Fruit fly (Drosophila melanogaster) whole organism, embryonic: ENCODE data around the gene dsf.

Source experiments
- Atf6 ChIP-seq: fragments of 200-800 bp; sonication (Bioruptor generic); IDR thresholded peaks from 2 replicates; pipeline ENCODE4 v1.3.6; 2022; ENCODE audit warnings: missing biosample characterization, missing genetic modification characterization
- BEAF-32 ChIP-seq: fragments of 200-800 bp; sonication (Bioruptor generic); optimal IDR thresholded peaks from 3 replicates; lab custom pipeline; 2017; ENCODE audit warnings: missing biosample characterization, missing genetic modification characterization, mild to moderate bottlenecking, moderate library complexity, missing genetic modification reagents
- CG10209 ChIP-seq: fragments of 200-800 bp; sonication (Bioruptor generic); optimal IDR thresholded peaks from 3 replicates; lab custom pipeline; 2017; ENCODE audit warnings: missing biosample characterization, mild to moderate bottlenecking, missing genetic modification characterization, missing genetic modification reagents
- CG12155 ChIP-seq: fragments of 200-800 bp; sonication (Bioruptor generic); optimal IDR thresholded peaks from 3 replicates; lab custom pipeline; 2016; ENCODE audit warnings: missing biosample characterization, missing genetic modification characterization
- CG12659 ChIP-seq: fragments of 200-800 bp; sonication (Bioruptor generic); optimal IDR thresholded peaks from 3 replicates; lab custom pipeline; 2017; ENCODE audit warnings: mild to moderate bottlenecking, missing biosample characterization, missing genetic modification reagents, missing genetic modification characterization
- CG12769 ChIP-seq: fragments of 200-800 bp; sonication (Bioruptor generic); optimal IDR thresholded peaks from 2 replicates; lab custom pipeline; 2019; ENCODE audit warnings: missing biosample characterization, mild to moderate bottlenecking, missing genetic modification characterization, moderate library complexity
- CG13894 ChIP-seq: fragments of 200-800 bp; sonication (Bioruptor generic); optimal IDR thresholded peaks from 3 replicates; lab custom pipeline; 2018; ENCODE audit warnings: missing biosample characterization, mild to moderate bottlenecking, missing genetic modification characterization, moderate library complexity
- CG14441 ChIP-seq: fragments of 200-800 bp; sonication (Bioruptor generic); IDR thresholded peaks from 2 replicates; pipeline ENCODE4 v1.3.6; 2022; ENCODE audit warnings: missing biosample characterization, missing genetic modification characterization
- CG15479 ChIP-seq: fragments of 200-800 bp; sonication (Bioruptor generic); optimal IDR thresholded peaks from 3 replicates; lab custom pipeline; 2019; ENCODE audit warnings: missing biosample characterization, mild to moderate bottlenecking, missing genetic modification characterization, moderate library complexity
- CG17328 ChIP-seq: fragments of 200-800 bp; sonication (Bioruptor generic); IDR thresholded peaks from 2 replicates; pipeline ENCODE4 v1.3.6; 2022; ENCODE audit warnings: missing biosample characterization, missing genetic modification characterization
- CG17385 ChIP-seq: fragments of 200-800 bp; sonication (Bioruptor generic); optimal IDR thresholded peaks from 3 replicates; lab custom pipeline; 2018; ENCODE audit warnings: missing biosample characterization, mild to moderate bottlenecking, missing genetic modification characterization
- CG2712 ChIP-seq: fragments of 200-800 bp; optimal IDR thresholded peaks from 3 replicates; lab custom pipeline; 2019; ENCODE audit warnings: missing biosample characterization, mild to moderate bottlenecking, missing genetic modification characterization, moderate library complexity
- CG34224 ChIP-seq: fragments of 200-800 bp; sonication (Bioruptor generic); IDR thresholded peaks from 3 replicates; pipeline ENCODE4 v1.3.6; 2022; ENCODE audit warnings: missing biosample characterization, missing genetic modification characterization; ENCODE audit not compliant: partially characterized antibody
- CG34376 ChIP-seq: fragments of 200-800 bp; sonication (Bioruptor generic); optimal IDR thresholded peaks from 2 replicates; lab custom pipeline; 2018; ENCODE audit warnings: missing biosample characterization, mild to moderate bottlenecking, missing genetic modification characterization
- CG3847 ChIP-seq: fragments of 200-800 bp; sonication (Bioruptor generic); IDR thresholded peaks from 2 replicates; pipeline ENCODE4 v1.3.6; 2022; ENCODE audit warnings: missing biosample characterization, missing genetic modification characterization
- CG6683 ChIP-seq: fragments of 200-800 bp; sonication (Bioruptor generic); optimal IDR thresholded peaks from 2 replicates; lab custom pipeline; 2017; ENCODE audit warnings: missing biosample characterization, mild to moderate bottlenecking, missing genetic modification characterization, missing genetic modification reagents
- CG6854 ChIP-seq: fragments of 200-800 bp; sonication (Bioruptor generic); optimal IDR thresholded peaks from 3 replicates; lab custom pipeline; 2017; ENCODE audit warnings: missing biosample characterization, mild to moderate bottlenecking, missing genetic modification characterization
- CG7357 ChIP-seq: fragments of 200-800 bp; sonication (Bioruptor generic); IDR thresholded peaks from 3 replicates; pipeline ENCODE4 v1.3.6; 2022; ENCODE audit warnings: missing biosample characterization, missing genetic modification characterization
- CG8290 ChIP-seq, 3 experiments: fragments of 200-800 bp; sonication (Bioruptor generic); optimal IDR thresholded peaks; 2 replicates each; lab custom pipeline; 2016 to 2019; ENCODE audit warnings: missing biosample characterization in 3 of 3, missing genetic modification characterization in 3 of 3, mild to moderate bottlenecking in 2 of 3, moderate library complexity in 1 of 3
- CG8924 ChIP-seq: fragments of 200-800 bp; optimal IDR thresholded peaks from 3 replicates; lab custom pipeline; 2019; ENCODE audit warnings: missing biosample characterization, mild to moderate bottlenecking, missing genetic modification characterization, moderate library complexity
- D ChIP-seq, 2 experiments: fragments of 200-800 bp in 1 of 2; fragments of >200 bp in 1 of 2; sonication (Bioruptor generic) in 1 of 2; optimal IDR thresholded peaks; 2 replicates in 1 of 2; 3 replicates in 1 of 2; lab custom pipeline; 2017; ENCODE audit warnings: mild to moderate bottlenecking in 1 of 2, missing biosample characterization in 1 of 2, missing genetic modification characterization in 1 of 2, missing genetic modification reagents in 1 of 2
- Dbx ChIP-seq: fragments of 200-800 bp; sonication (Bioruptor generic); IDR thresholded peaks from 3 replicates; pipeline ENCODE4 v1.3.6; 2022; ENCODE audit warnings: missing biosample characterization, missing genetic modification characterization
- Deaf1 ChIP-seq: fragments of 200-800 bp; optimal IDR thresholded peaks from 3 replicates; lab custom pipeline; 2019; ENCODE audit warnings: missing biosample characterization, mild to moderate bottlenecking, missing genetic modification characterization, moderate library complexity
- Dek ChIP-seq: fragments of 200-800 bp; sonication (Bioruptor generic); optimal IDR thresholded peaks from 3 replicates; lab custom pipeline; 2019; ENCODE audit warnings: missing biosample characterization, mild to moderate bottlenecking, missing genetic modification characterization, moderate library complexity
- Hey ChIP-seq: fragments of 200-800 bp; sonication (Bioruptor generic); optimal IDR thresholded peaks from 3 replicates; lab custom pipeline; 2018; ENCODE audit warnings: missing biosample characterization, mild to moderate bottlenecking, missing genetic modification characterization
- HmgZ ChIP-seq: fragments of 200-800 bp; sonication (Bioruptor generic); optimal IDR thresholded peaks from 2 replicates; lab custom pipeline; 2018; ENCODE audit warnings: missing biosample characterization, mild to moderate bottlenecking, missing genetic modification characterization
- Hr51 ChIP-seq, 2 experiments: fragments of 200-800 bp; sonication (Bioruptor generic); optimal IDR thresholded peaks; 2 replicates in 1 of 2; 3 replicates in 1 of 2; lab custom pipeline; 2016 to 2018; ENCODE audit warnings: missing biosample characterization in 2 of 2, missing genetic modification characterization in 2 of 2, mild to moderate bottlenecking in 1 of 2, moderate library complexity in 1 of 2
- Kr ChIP-seq: fragments of 200-800 bp; sonication (Bioruptor generic); optimal IDR thresholded peaks from 2 replicates; lab custom pipeline; 2017; ENCODE audit warnings: missing biosample characterization, mild to moderate bottlenecking, missing genetic modification characterization
- Med ChIP-seq: fragments of 200-800 bp; sonication (Bioruptor generic); peaks from one replicate; lab custom pipeline; 2016; ENCODE audit warnings: missing biosample characterization, missing genetic modification characterization, mild to moderate bottlenecking, inconsistent platforms, moderate library complexity
- Nf-YA ChIP-seq: fragments of 200-800 bp; sonication (Bioruptor generic); IDR thresholded peaks from 2 replicates; pipeline ENCODE4 v1.3.6; 2022; ENCODE audit warnings: missing biosample characterization, missing genetic modification characterization
- abd-A ChIP-seq: fragments of 200-800 bp; sonication (Bioruptor generic); optimal IDR thresholded peaks from 3 replicates; lab custom pipeline; 2019; ENCODE audit warnings: missing biosample characterization, mild to moderate bottlenecking, missing genetic modification characterization, moderate library complexity
- crp ChIP-seq, 2 experiments: fragments of 200-800 bp; sonication (Bioruptor generic); optimal IDR thresholded peaks; 2 replicates in 1 of 2; 3 replicates in 1 of 2; lab custom pipeline; 2017; ENCODE audit warnings: missing biosample characterization in 2 of 2, missing genetic modification characterization in 2 of 2, mild to moderate bottlenecking in 1 of 2, moderate library complexity in 1 of 2
- esg ChIP-seq: fragments of 200-800 bp; sonication (Bioruptor generic); conservative IDR thresholded peaks from 2 replicates; pipeline ENCODE4 v1.3.6; 2022; ENCODE audit warnings: missing biosample characterization, missing genetic modification characterization
- ewg ChIP-seq: fragments of 200-800 bp; sonication (Bioruptor generic); optimal IDR thresholded peaks from 3 replicates; lab custom pipeline; 2017; ENCODE audit warnings: mild to moderate bottlenecking, missing biosample characterization, missing genetic modification reagents, missing genetic modification characterization
- ftz-f1 ChIP-seq: fragments of 200-800 bp; sonication (Bioruptor generic); optimal IDR thresholded peaks from 2 replicates; lab custom pipeline; 2016; ENCODE audit warnings: missing biosample characterization, missing genetic modification characterization
- gro ChIP-seq: fragments of 200-800 bp; sonication (Bioruptor generic); optimal IDR thresholded peaks from 2 replicates; lab custom pipeline; 2016; ENCODE audit warnings: missing biosample characterization, missing genetic modification characterization
- kay ChIP-seq: fragments of 200-800 bp; sonication (Bioruptor generic); optimal IDR thresholded peaks from 2 replicates; lab custom pipeline; 2016; ENCODE audit warnings: missing biosample characterization, missing genetic modification characterization
- lab ChIP-seq: fragments of 200-800 bp; sonication (Bioruptor generic); optimal IDR thresholded peaks from 3 replicates; lab custom pipeline; 2017; ENCODE audit warnings: missing biosample characterization, missing genetic modification characterization, mild to moderate bottlenecking, moderate library complexity, missing genetic modification reagents
- lilli ChIP-seq: fragments of 200-800 bp; sonication (Bioruptor generic); optimal IDR thresholded peaks from 3 replicates; lab custom pipeline; 2016; ENCODE audit warnings: missing biosample characterization, missing genetic modification characterization
- nom ChIP-seq: fragments of 200-800 bp; sonication (Bioruptor generic); optimal IDR thresholded peaks from 2 replicates; lab custom pipeline; 2017; ENCODE audit warnings: missing biosample characterization, missing genetic modification characterization, mild to moderate bottlenecking, moderate library complexity, missing genetic modification reagents
- pzg ChIP-seq: fragments of 200-800 bp; sonication (Bioruptor generic); optimal IDR thresholded peaks from 3 replicates; lab custom pipeline; 2018; ENCODE audit warnings: missing biosample characterization, mild to moderate bottlenecking, missing genetic modification characterization, moderate library complexity
- scrt ChIP-seq: fragments of 200-800 bp; sonication (Bioruptor generic); optimal IDR thresholded peaks from 2 replicates; lab custom pipeline; 2018; ENCODE audit warnings: missing biosample characterization, mild to moderate bottlenecking, missing genetic modification characterization, moderate library complexity
- tap ChIP-seq: fragments of 200-800 bp; optimal IDR thresholded peaks from 3 replicates; lab custom pipeline; 2019; ENCODE audit warnings: missing biosample characterization, mild to moderate bottlenecking, missing genetic modification characterization, moderate library complexity
- trem ChIP-seq: fragments of 200-800 bp; optimal IDR thresholded peaks from 3 replicates; lab custom pipeline; 2019; ENCODE audit warnings: missing biosample characterization, mild to moderate bottlenecking, missing genetic modification characterization, moderate library complexity
- vfl ChIP-seq: fragments of 200-800 bp; sonication (Bioruptor generic); optimal IDR thresholded peaks from 2 replicates; lab custom pipeline; 2016; ENCODE audit warnings: missing biosample characterization, missing genetic modification characterization
- wek ChIP-seq: fragments of 200-800 bp; sonication (Bioruptor generic); optimal IDR thresholded peaks from 3 replicates; lab custom pipeline; 2018; ENCODE audit warnings: missing biosample characterization, mild to moderate bottlenecking, missing genetic modification characterization, moderate library complexity
- zen ChIP-seq: fragments of 200-800 bp; sonication (Bioruptor generic); optimal IDR thresholded peaks from 3 replicates; lab custom pipeline; 2018; ENCODE audit warnings: missing biosample characterization, mild to moderate bottlenecking, missing genetic modification characterization, moderate library complexity

Gene dsf

dm6 chr2L:5977070-5977728, 51.5 kb downstream of the dsf start (continued):
- TF ChIP-seq abd-A (tag; lab: Kevin White, UChicago) (peak; percentile 88), Deaf1 (tag; lab: Kevin White, UChicago) (peak; percentile 64), CG12769 (tag; lab: Kevin White, UChicago) (peak; percentile 34), Dek (tag; lab: Kevin White, UChicago) (peak; percentile 1), trem (tag; lab: Kevin White, UChicago) (peak; percentile 98), nom (peak; percentile 67), CG10209 (GFP tag; lab: Kevin White, UChicago) (peak; percentile 5), CG13894 (tag; lab: Kevin White, UChicago) (peak; percentile 18), tap (tag; lab: Kevin White, UChicago) (peak; percentile 19), CG7357 (GFP tag; lab: Robert Waterston, UW) (no peak), CG34376 (GFP tag; lab: Kevin White, UChicago) (peak; percentile 11), gro (GFP tag; lab: Kevin White, UChicago) (no peak), vfl (GFP tag; lab: Kevin White, UChicago) (no peak), CG17328 (GFP tag; lab: Robert Waterston, UW) (no peak), CG6854 (GFP tag; lab: Kevin White, UChicago) (no peak), Dbx (GFP tag; lab: Robert Waterston, UW) (no peak), crp (GFP tag; optimal IDR thresholded peaks at IDR 0.05; lab: Kevin White, UChicago) (peak in 1 of 2 experiments; percentile 75), BEAF-32 (GFP tag; lab: Kevin White, UChicago) (peak; percentile 48), CG15479 (no peak), Nf-YA (GFP tag; lab: Robert Waterston, UW) (no peak), CG8924 (tag; lab: Kevin White, UChicago) (peak; percentile 35), D (optimal IDR thresholded peaks at IDR 0.05; lab: Kevin White, UChicago) (no peak), D (GFP tag; optimal IDR thresholded peaks at IDR 0.05; lab: Kevin White, UChicago) (peak; percentile 37), Hey (tag; lab: Kevin White, UChicago) (peak; percentile 51), CG2712 (tag; lab: Kevin White, UChicago) (peak; percentile 10), esg (GFP tag; lab: Robert Waterston, UW) (no peak), CG14441 (GFP tag; lab: Robert Waterston, UW) (no peak), wek (GFP tag; lab: Kevin White, UChicago) (peak; percentile 15), ftz-f1 (GFP tag; lab: Kevin White, UChicago) (peak; percentile 85), CG12659 (GFP tag; lab: Kevin White, UChicago) (peak; percentile 22), CG17385 (GFP tag; lab: Kevin White, UChicago) (no peak), CG8290 (GFP tag; optimal IDR thresholded peaks at IDR 0.05; lab: Kevin White, UChicago) (no peak), CG8290 (tag; optimal IDR thresholded peaks at IDR 0.05; lab: Kevin White, UChicago) (peak in 1 of 2 experiments; percentile 17), Kr (GFP tag; lab: Kevin White, UChicago) (peak; percentile 3), lilli (peak; percentile 7), pzg (peak; percentile 15), ewg (GFP tag; lab: Kevin White, UChicago) (peak; percentile 37), HmgZ (tag; lab: Kevin White, UChicago) (peak; percentile 22), CG3847 (GFP tag; lab: Robert Waterston, UW) (no peak), Hr51 (GFP tag; optimal IDR thresholded peaks at IDR 0.05; lab: Kevin White, UChicago) (peak in 1 of 2 experiments; percentile 32), Atf6 (GFP tag; lab: Robert Waterston, UW) (no peak), CG6683 (GFP tag; lab: Kevin White, UChicago) (peak; percentile 35), CG12155 (GFP tag; lab: Kevin White, UChicago) (no peak), kay (GFP tag; lab: Kevin White, UChicago) (peak; percentile 48), Med (GFP tag; lab: Kevin White, UChicago) (peak; percentile 86), CG34224 (GFP tag; lab: Robert Waterston, UW) (no peak), scrt (GFP tag; lab: Kevin White, UChicago) (peak; percentile 1), lab (GFP tag; lab: Kevin White, UChicago) (peak; percentile 58), zen (tag; lab: Kevin White, UChicago) (peak; percentile 22)
